Fruit fly (Drosophila melanogaster): ENCODE data around the gene Hmu.
A peak's percentile ranks its signal among the peaks of the same experiment; 100 is the strongest.

Gene Hmu

dm6 chr3R:27283645-27284044 is 4.9 kb upstream of the Hmu start, which contains the start of gene CG3368 (continued):
- TF ChIP-seq prd (optimal IDR thresholded peaks at IDR 0.05), result no peak
- no peak for TF ChIP-seq prd (GFP tag; IDR thresholded peaks at IDR 0.05)
- peak; percentile 20 for TF ChIP-seq exex (tag; optimal IDR thresholded peaks at IDR 0.05)
- no peak for TF ChIP-seq pfk (GFP tag; optimal IDR thresholded peaks at IDR 0.05)
- no peak for TF ChIP-seq CG6175 (GFP tag; IDR thresholded peaks at IDR 0.05)
- no peak for TF ChIP-seq pum (GFP tag; optimal IDR thresholded peaks at IDR 0.05)
- no peak for TF ChIP-seq stc (GFP tag; IDR thresholded peaks at IDR 0.05)
- TF ChIP-seq CG12659 (GFP tag; optimal IDR thresholded peaks at IDR 0.05), result no peak
- no peak for TF ChIP-seq CG8290 (GFP tag; optimal IDR thresholded peaks at IDR 0.05)
- TF ChIP-seq CG8290 (tag; optimal IDR thresholded peaks at IDR 0.05), result peak in 1 of 2 experiments; percentile 32
- peak; percentile 71 for TF ChIP-seq Scr (GFP tag; IDR thresholded peaks at IDR 0.05; ENCODE audit: partially characterized antibody)
- TF ChIP-seq gsb (GFP tag; IDR thresholded peaks at IDR 0.05), result no peak
- TF ChIP-seq amos (GFP tag; IDR thresholded peaks at IDR 0.05; ENCODE audit: partially characterized antibody), result peak; percentile 57; the same call in 1 of the 2 replicates
- no peak for TF ChIP-seq CG10462 (GFP tag; optimal IDR thresholded peaks at IDR 0.05)
- TF ChIP-seq Drgx (GFP tag; IDR thresholded peaks at IDR 0.05), result no peak
- no peak for TF ChIP-seq Gsc (GFP tag; IDR thresholded peaks at IDR 0.05)
- no peak for TF ChIP-seq Meics (GFP tag; optimal IDR thresholded peaks at IDR 0.05)
- no peak for TF ChIP-seq nerfin-1 (tag; optimal IDR thresholded peaks at IDR 0.05)
- no peak for TF ChIP-seq CG7271 (tag; optimal IDR thresholded peaks at IDR 0.05)
- no peak for TF ChIP-seq mam (GFP tag; optimal IDR thresholded peaks at IDR 0.05)
- no peak for TF ChIP-seq CG16815 (GFP tag; optimal IDR thresholded peaks at IDR 0.05)
- no peak for TF ChIP-seq CG13775 (GFP tag; optimal IDR thresholded peaks at IDR 0.05)
- TF ChIP-seq peb (GFP tag; IDR thresholded peaks at IDR 0.05), result no peak
- TF ChIP-seq CG14710 (tag; optimal IDR thresholded peaks at IDR 0.05), result peak; percentile 11
- no peak for TF ChIP-seq CG10565 (GFP tag; optimal IDR thresholded peaks at IDR 0.05)
- peak; percentile 66 for TF ChIP-seq E2f2 (GFP tag; IDR thresholded peaks at IDR 0.05)
- TF ChIP-seq grau (tag; optimal IDR thresholded peaks at IDR 0.05), result no peak
- TF ChIP-seq MESR4 (GFP tag; optimal IDR thresholded peaks at IDR 0.05), result peak; percentile 55
- TF ChIP-seq CG34422 (GFP tag; IDR thresholded peaks at IDR 0.05), result peak; percentile 30; the same call in 1 of the 3 replicates
- TF ChIP-seq otp (GFP tag; IDR thresholded peaks at IDR 0.05), result no peak
- TF ChIP-seq CG13894 (tag; optimal IDR thresholded peaks at IDR 0.05), result peak; percentile 30
- peak; percentile 56 for TF ChIP-seq unc-4 (GFP tag; IDR thresholded peaks at IDR 0.05; ENCODE audit: partially characterized antibody)
- peak; percentile 74 for TF ChIP-seq CG14860 (GFP tag; IDR thresholded peaks at IDR 0.05; ENCODE audit: partially characterized antibody)
- TF ChIP-seq CG1647 (GFP tag; optimal IDR thresholded peaks at IDR 0.05), result no peak
- no peak for TF ChIP-seq hkb (optimal IDR thresholded peaks at IDR 0.05)
- TF ChIP-seq hkb (GFP tag; IDR thresholded peaks at IDR 0.05), result no peak
- no peak for TF ChIP-seq so (GFP tag; IDR thresholded peaks at IDR 0.05)
- TF ChIP-seq cas (GFP tag; IDR thresholded peaks at IDR 0.05), result no peak
- TF ChIP-seq lov (optimal IDR thresholded peaks at IDR 0.05), result no peak
- no peak for TF ChIP-seq lov (GFP tag; IDR thresholded peaks at IDR 0.05)
- no peak for TF ChIP-seq CG14441 (GFP tag; IDR thresholded peaks at IDR 0.05)
- TF ChIP-seq CG17186 (GFP tag; optimal IDR thresholded peaks at IDR 0.05), result peak; percentile 57
- TF ChIP-seq BtbVII (GFP tag; optimal IDR thresholded peaks at IDR 0.05), result no peak
- TF ChIP-seq CG6683 (GFP tag; optimal IDR thresholded peaks at IDR 0.05), result no peak
- peak; percentile 58 for TF ChIP-seq CG7963 (GFP tag; IDR thresholded peaks at IDR 0.05; ENCODE audit: partially characterized antibody)
- TF ChIP-seq z (GFP tag; IDR thresholded peaks at IDR 0.05), result no peak
- TF ChIP-seq sens (GFP tag), result peak; percentile 49
- no peak for TF ChIP-seq crc (GFP tag; optimal IDR thresholded peaks at IDR 0.05)
- TF ChIP-seq Nf-YC (tag; optimal IDR thresholded peaks at IDR 0.05), result no peak
- TF ChIP-seq zen2 (GFP tag; IDR thresholded peaks at IDR 0.05; ENCODE audit: partially characterized antibody), result peak; percentile 59; the same call in 2 of the 3 replicates
- no peak for TF ChIP-seq HmgZ (tag; optimal IDR thresholded peaks at IDR 0.05)
- TF ChIP-seq CG2712 (tag; optimal IDR thresholded peaks at IDR 0.05), result no peak
- no peak for TF ChIP-seq gsb-n (tag; optimal IDR thresholded peaks at IDR 0.05)

All from whole organism, embryonic.